Worm (Caenorhabditis elegans): ENCODE results near the gene T04F8.7.

DNA sequence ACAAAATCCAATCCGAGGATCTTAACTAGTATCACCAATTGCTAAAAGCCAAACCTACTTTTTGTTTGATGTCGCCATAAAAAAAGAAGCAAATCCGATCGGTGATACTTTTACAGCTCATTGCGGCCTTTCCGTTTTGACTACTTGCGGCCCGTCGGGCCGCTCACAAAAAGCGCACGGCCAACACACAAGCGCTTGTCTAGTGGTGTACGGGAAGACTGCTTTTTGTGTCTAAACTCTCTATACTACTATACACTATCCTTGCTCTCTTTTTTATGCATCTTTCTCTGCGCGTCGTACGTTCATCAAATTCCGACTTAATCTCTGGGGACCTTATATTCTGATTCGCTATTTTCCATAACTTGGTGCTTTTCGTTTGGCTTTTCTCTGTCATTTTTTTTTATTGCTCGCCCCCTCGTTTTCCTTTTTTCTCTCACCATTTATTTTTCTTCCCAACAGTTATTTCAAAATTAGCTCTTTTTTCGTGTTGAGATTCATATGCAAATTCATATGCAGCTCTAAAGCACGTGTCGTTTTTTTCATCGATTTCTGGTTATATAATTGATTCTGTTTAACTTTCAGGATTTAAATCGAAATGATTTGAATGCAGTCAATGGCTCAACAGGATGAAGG lies 14.1 kb downstream of the T04F8.7 start, which contains the start of gene noca-2:
- no peak for TF ChIP-seq nhr-77 (tag; optimal IDR thresholded peaks at IDR 0.05)
- TF ChIP-seq nhr-20 (tag; optimal IDR thresholded peaks at IDR 0.05), result peak; percentile 13
- TF ChIP-seq jun-1 (tag; optimal IDR thresholded peaks at IDR 0.05), result no peak
- no peak for TF ChIP-seq nhr-76 (tag; optimal IDR thresholded peaks at IDR 0.05)
- TF ChIP-seq nhr-28 (tag; optimal IDR thresholded peaks at IDR 0.05), result no peak
- TF ChIP-seq snpc-4 (tag; optimal IDR thresholded peaks at IDR 0.05), result no peak
- no peak for TF ChIP-seq nhr-11 (tag; optimal IDR thresholded peaks at IDR 0.05)
